In the genomic region with DNA sequence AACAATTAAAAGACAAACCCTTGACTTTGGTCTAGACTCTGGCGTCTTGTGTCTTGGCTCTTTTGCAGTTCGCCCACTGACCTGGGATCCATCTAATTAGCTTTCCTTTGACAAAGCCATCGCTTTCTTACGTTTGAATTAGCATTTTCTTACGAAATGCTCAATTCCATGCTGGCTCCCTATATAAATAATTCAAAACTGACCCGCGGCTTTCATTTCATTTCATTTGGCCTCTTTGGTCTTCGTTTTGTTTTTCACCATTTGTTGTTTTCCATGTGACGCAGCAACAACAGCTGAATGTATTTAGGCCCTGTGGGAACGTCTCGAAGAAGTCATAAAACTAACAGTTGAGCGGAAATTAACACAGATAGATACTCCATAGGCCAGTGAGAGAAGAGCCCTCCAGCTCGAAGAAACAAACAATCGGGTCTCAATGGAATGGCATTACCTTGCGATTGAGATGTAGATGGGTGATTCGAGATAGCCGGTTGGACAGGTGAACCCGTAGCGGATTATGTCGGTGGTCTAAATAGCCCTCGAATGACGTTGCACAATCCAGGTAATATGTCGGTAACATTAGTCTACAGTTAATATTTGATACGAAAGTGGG, we compare ENCODE assay signal across 2 fruit fly cellular contexts.
TF ChIP-seq lines count a peak whose summit lies in the region.

No protein-coding gene starts in this region.

- TF ChIP-seq CTCF in whole organism, embryonic (GFP tag; optimal IDR thresholded peaks at IDR 0.05; lab: Kevin White, UChicago) = no peak

TF ChIP-seq in whole organism, adult, 20 proteins besides CTCF, POLR2A, EP300 and RAD21:
- TF ChIP-seq CG12768 (GFP tag; optimal IDR thresholded peaks at IDR 0.05; lab: Kevin White, UChicago) = no peak
- peak; percentile 7 for TF ChIP-seq kay (GFP tag; lab: Kevin White, UChicago; ENCODE audit: borderline replicate concordance)

TF ChIP-seq in whole organism, embryonic, 481 proteins besides CTCF, POLR2A, EP300 and RAD21:
- TF ChIP-seq CG2199 (GFP tag; IDR thresholded peaks at IDR 0.05; lab: Robert Waterston, UW) (peak; percentile 87), CG12769 (tag; optimal IDR thresholded peaks at IDR 0.05; lab: Kevin White, UChicago) (peak; percentile 6), vvl (GFP tag; IDR thresholded peaks at IDR 0.05; lab: Robert Waterston, UW) (peak; percentile 59; the same call in 1 of the 2 replicates), pros (GFP tag; optimal IDR thresholded peaks at IDR 0.05; lab: Kevin White, UChicago) (peak; percentile 98), ac (GFP tag; optimal IDR thresholded peaks at IDR 0.05; lab: Kevin White, UChicago) (peak; percentile 46), abd-A (tag; optimal IDR thresholded peaks at IDR 0.05; lab: Kevin White, UChicago) (peak; percentile 70), Spps (tag; optimal IDR thresholded peaks at IDR 0.05; lab: Kevin White, UChicago) (no peak), GATAe (GFP tag; conservative IDR thresholded peaks at IDR 0.05; lab: Robert Waterston, UW) (no peak), Optix (GFP tag; IDR thresholded peaks at IDR 0.05; lab: Robert Waterston, UW) (no peak), sens (GFP tag; lab: Kevin White, UChicago) (peak; percentile 4), Hr78 (GFP tag; optimal IDR thresholded peaks at IDR 0.05; lab: Kevin White, UChicago) (peak in 1 of 2 experiments; percentile 51), pan (optimal IDR thresholded peaks at IDR 0.05; lab: Kevin White, UChicago) (no peak), pan (GFP tag; optimal IDR thresholded peaks at IDR 0.05 in 1 of 2, IDR thresholded peaks at IDR 0.05 in 1 of 2) (no peak), Blimp-1 (GFP tag; optimal IDR thresholded peaks at IDR 0.05; lab: Kevin White, UChicago) (peak; percentile 34), Med (GFP tag; lab: Kevin White, UChicago) (peak; percentile 12), CG14965 (GFP tag; optimal IDR thresholded peaks at IDR 0.05; lab: Kevin White, UChicago; ENCODE audit: borderline replicate concordance) (no peak), CG3847 (GFP tag; IDR thresholded peaks at IDR 0.05; lab: Robert Waterston, UW) (no peak), kni (GFP tag; optimal IDR thresholded peaks at IDR 0.05; lab: Kevin White, UChicago) (peak; percentile 67), Sox100B (GFP tag; optimal IDR thresholded peaks at IDR 0.05; lab: Kevin White, UChicago) (no peak), grn (GFP tag; optimal IDR thresholded peaks at IDR 0.05; lab: Kevin White, UChicago) (peak; percentile 79), Vsx1 (GFP tag; optimal IDR thresholded peaks at IDR 0.05; lab: Kevin White, UChicago) (peak; percentile 25), CG7928 (GFP tag; optimal IDR thresholded peaks at IDR 0.05; lab: Kevin White, UChicago) (no peak), sd (tag; optimal IDR thresholded peaks at IDR 0.05; lab: Kevin White, UChicago) (peak; percentile 13), oc (tag; optimal IDR thresholded peaks at IDR 0.05; lab: Kevin White, UChicago) (peak; percentile 78)

Comparison
In these comparisons a context has a peak if more than half of its experiments do, and no peak if none do; other contexts are left out.
1. Of the 1 proteins assayed by ChIP-seq in both whole organism, embryonic and whole organism, adult: peak only in whole organism, embryonic: none; only in whole organism, adult: kay; in both: none; in neither: 0.